Worm (Caenorhabditis elegans) whole organism, L3 larva: ENCODE measurements around the gene C03B1.2.

Experiments
- ZK546.5 ChIP-seq: sonication (generic microtip); optimal IDR thresholded peaks from 2 replicates; lab custom pipeline; 2017; ENCODE audit warnings: missing biosample characterization, missing genetic modification characterization
- aly-2 ChIP-seq: fragments of 150-350 bp; optimal IDR thresholded peaks from 2 replicates; lab custom pipeline; 2014; ENCODE audit warnings: missing biosample characterization, missing genetic modification characterization
- ama-1 ChIP-seq: fragments of 150-350 bp; optimal IDR thresholded peaks from 2 replicates; lab custom pipeline; 2018
- ceh-16 ChIP-seq: sonication (generic microtip); optimal IDR thresholded peaks from 2 replicates; lab custom pipeline; 2017; ENCODE audit warnings: missing biosample characterization, missing genetic modification characterization
- daf-12 ChIP-seq: fragments of 150-350 bp; optimal IDR thresholded peaks from 2 replicates; lab custom pipeline; 2014; ENCODE audit warnings: missing biosample characterization, missing genetic modification reagents, missing genetic modification characterization
- egl-27 ChIP-seq: sonication (generic microtip); optimal IDR thresholded peaks from 4 replicates; lab custom pipeline; 2017; ENCODE audit warnings: missing biosample characterization, missing genetic modification reagents, missing genetic modification characterization
- egl-5 ChIP-seq: fragments of 150-350 bp; optimal IDR thresholded peaks from 2 replicates; lab custom pipeline; 2017; ENCODE audit warnings: missing biosample characterization, missing genetic modification reagents, missing genetic modification characterization, inconsistent platforms
- elt-1 ChIP-seq: fragments of 150-350 bp; optimal IDR thresholded peaks from 2 replicates; lab custom pipeline; 2014; ENCODE audit warnings: missing biosample characterization, missing genetic modification characterization
- elt-2 ChIP-seq: sonication (generic microtip); optimal IDR thresholded peaks from 2 replicates; lab custom pipeline; 2016; ENCODE audit warnings: missing genetic modification reagents, mild to moderate bottlenecking, missing genetic modification characterization, missing compliant biosample characterization
- elt-3 ChIP-seq, 3 experiments: fragments of 150-350 bp in 1 of 3; sonication (generic microtip) in 2 of 3; optimal IDR thresholded peaks; 2 replicates in 2 of 3; 4 replicates in 1 of 3; lab custom pipeline; 2014 to 2017; ENCODE audit warnings: missing biosample characterization in 3 of 3, missing genetic modification characterization in 3 of 3
- eor-1 ChIP-seq, 2 experiments: fragments of 150-350 bp; optimal IDR thresholded peaks; 2 replicates each; lab custom pipeline; 2014 to 2018; ENCODE audit warnings: missing biosample characterization in 2 of 2, missing genetic modification characterization in 2 of 2
- fkh-10 ChIP-seq: sonication (generic microtip); optimal IDR thresholded peaks from 2 replicates; lab custom pipeline; 2017; ENCODE audit warnings: missing biosample characterization, missing genetic modification reagents, missing genetic modification characterization
- fkh-2 ChIP-seq: fragments of 150-350 bp; optimal IDR thresholded peaks from 2 replicates; lab custom pipeline; 2014; ENCODE audit warnings: missing biosample characterization, missing genetic modification reagents, missing genetic modification characterization
- fos-1 ChIP-seq: fragments of 150-350 bp; optimal IDR thresholded peaks from 2 replicates; lab custom pipeline; 2014; ENCODE audit warnings: missing biosample characterization, missing genetic modification characterization
- hmg-11 ChIP-seq: sonication (generic microtip); optimal IDR thresholded peaks from 2 replicates; lab custom pipeline; 2016; ENCODE audit warnings: missing genetic modification characterization, missing compliant biosample characterization
- jun-1 ChIP-seq: fragments of 150-350 bp; optimal IDR thresholded peaks from 2 replicates; lab custom pipeline; 2014; ENCODE audit warnings: missing biosample characterization, missing genetic modification reagents, missing genetic modification characterization
- lin-15B ChIP-seq: fragments of 150-350 bp; optimal IDR thresholded peaks from 2 replicates; lab custom pipeline; 2014; ENCODE audit warnings: missing biosample characterization, missing genetic modification characterization
- lin-39 ChIP-seq: fragments of 150-350 bp; optimal IDR thresholded peaks from 2 replicates; lab custom pipeline; 2018; ENCODE audit warnings: missing biosample characterization, missing genetic modification reagents, missing genetic modification characterization
- mdl-1 ChIP-seq: fragments of 150-350 bp; optimal IDR thresholded peaks from 2 replicates; lab custom pipeline; 2014; ENCODE audit warnings: missing biosample characterization, missing genetic modification characterization
- mml-1 ChIP-seq: fragments of 150-350 bp; sonication (generic microtip); optimal IDR thresholded peaks from 3 replicates; lab custom pipeline; 2014; ENCODE audit warnings: missing biosample characterization, missing genetic modification characterization
- nfya-1 ChIP-seq: sonication (generic microtip); optimal IDR thresholded peaks from 2 replicates; lab custom pipeline; 2017; ENCODE audit warnings: missing genetic modification characterization, mild to moderate bottlenecking, missing compliant biosample characterization, antibody characterized with exemption, moderate library complexity; ENCODE audit not compliant: insufficient read depth
- nhr-11 ChIP-seq: fragments of 150-350 bp; optimal IDR thresholded peaks from 2 replicates; lab custom pipeline; 2014; ENCODE audit warnings: missing biosample characterization, missing genetic modification characterization
- nhr-23 ChIP-seq: fragments of 150-350 bp; optimal IDR thresholded peaks from 2 replicates; lab custom pipeline; 2014; ENCODE audit warnings: missing biosample characterization, missing genetic modification reagents, missing genetic modification characterization
- nhr-237 ChIP-seq: fragments of 150-350 bp; optimal IDR thresholded peaks from 2 replicates; lab custom pipeline; 2014; ENCODE audit warnings: missing biosample characterization, missing genetic modification characterization
- nhr-25 ChIP-seq: sonication (generic microtip); optimal IDR thresholded peaks from 2 replicates; lab custom pipeline; 2017; ENCODE audit warnings: missing biosample characterization, missing genetic modification characterization
- nhr-43 ChIP-seq: sonication (generic microtip); optimal IDR thresholded peaks from 2 replicates; lab custom pipeline; 2016; ENCODE audit warnings: mild to moderate bottlenecking, missing genetic modification characterization, missing compliant biosample characterization; ENCODE audit not compliant: poor library complexity, severe bottlenecking
- nhr-77 ChIP-seq: fragments of 150-350 bp; optimal IDR thresholded peaks from 2 replicates; lab custom pipeline; 2014; ENCODE audit warnings: missing biosample characterization, missing genetic modification characterization
- pha-4 ChIP-seq: fragments of 150-350 bp; optimal IDR thresholded peaks from 2 replicates; lab custom pipeline; 2014; ENCODE audit warnings: missing biosample characterization, missing genetic modification reagents, missing genetic modification characterization
- pqm-1 ChIP-seq: fragments of 150-350 bp; optimal IDR thresholded peaks from 2 replicates; lab custom pipeline; 2017; ENCODE audit warnings: missing biosample characterization, missing genetic modification characterization, inconsistent platforms
- sea-2 ChIP-seq: fragments of 150-350 bp; sonication (generic microtip); optimal IDR thresholded peaks from 4 replicates; lab custom pipeline; 2014; ENCODE audit warnings: missing biosample characterization, missing genetic modification reagents, missing genetic modification characterization
- snpc-4 ChIP-seq: fragments of 150-350 bp; optimal IDR thresholded peaks from 2 replicates; lab custom pipeline; 2014; ENCODE audit warnings: missing biosample characterization, missing genetic modification characterization
- tbx-2 ChIP-seq: sonication (generic microtip); optimal IDR thresholded peaks from 2 replicates; lab custom pipeline; 2016; ENCODE audit warnings: mild to moderate bottlenecking, missing genetic modification characterization, missing compliant biosample characterization
- unc-39 ChIP-seq: sonication (generic microtip); optimal IDR thresholded peaks from 4 replicates; lab custom pipeline; 2017; ENCODE audit warnings: missing biosample characterization, missing genetic modification characterization
- unc-62 ChIP-seq: fragments of 150-350 bp; sonication (generic microtip); optimal IDR thresholded peaks from 4 replicates; lab custom pipeline; 2014; ENCODE audit warnings: missing biosample characterization, missing genetic modification reagents, missing genetic modification characterization
- zag-1 ChIP-seq: fragments of 150-350 bp; optimal IDR thresholded peaks from 2 replicates; lab custom pipeline; 2014; ENCODE audit warnings: missing biosample characterization, missing genetic modification characterization
- ztf-11 ChIP-seq: fragments of 150-350 bp; optimal IDR thresholded peaks from 2 replicates; lab custom pipeline; 2014; ENCODE audit warnings: missing biosample characterization, missing genetic modification characterization
- ztf-4 ChIP-seq: fragments of 150-350 bp; optimal IDR thresholded peaks from 2 replicates; lab custom pipeline; 2014; ENCODE audit warnings: missing biosample characterization, missing genetic modification characterization

The C03B1.2 gene

ce11 chrX:6407805-6408204, 38.0 kb downstream of the C03B1.2 start:
- TF ChIP-seq fos-1 (tag; lab: Kevin White, UChicago) (no peak), jun-1 (tag; lab: Kevin White, UChicago) (no peak), tbx-2 (tag; lab: Kevin White, UChicago) (no peak), hmg-11 (no peak), pha-4 (tag; lab: Kevin White, UChicago) (no peak), egl-5 (tag; lab: Kevin White, UChicago) (no peak), aly-2 (tag; lab: Kevin White, UChicago) (no peak), ama-1 (lab: Kevin White, UChicago) (no peak), snpc-4 (tag; lab: Kevin White, UChicago) (no peak), mdl-1 (tag; lab: Kevin White, UChicago) (no peak), ZK546.5 (no peak), ceh-16 (tag; lab: Kevin White, UChicago) (no peak), nhr-11 (no peak), daf-12 (tag; lab: Kevin White, UChicago) (no peak), fkh-10 (GFP tag; lab: Kevin White, UChicago) (no peak)

ce11 chrX:6408286-6408685, 38.5 kb downstream of the C03B1.2 start:
- TF ChIP-seq pha-4 (tag; lab: Kevin White, UChicago) (peak; percentile 17), ceh-16 (tag; lab: Kevin White, UChicago) (no peak), mdl-1 (tag; lab: Kevin White, UChicago) (no peak), elt-3 (tag; optimal IDR thresholded peaks at IDR 0.05; lab: Kevin White, UChicago) (no peak), nhr-77 (tag; lab: Kevin White, UChicago) (no peak), pqm-1 (tag; lab: Kevin White, UChicago) (peak; percentile 33), nhr-23 (no peak), zag-1 (no peak), ztf-11 (no peak), egl-5 (tag; lab: Kevin White, UChicago) (no peak), unc-39 (tag; lab: Kevin White, UChicago) (no peak), snpc-4 (tag; lab: Kevin White, UChicago) (no peak), fkh-2 (no peak), ama-1 (lab: Kevin White, UChicago) (no peak), jun-1 (tag; lab: Kevin White, UChicago) (no peak), nhr-237 (tag; lab: Kevin White, UChicago) (no peak), elt-2 (tag; lab: Kevin White, UChicago) (peak; percentile 74), lin-39 (tag; lab: Kevin White, UChicago) (no peak)

- TF ChIP-seq fkh-10 (GFP tag; lab: Kevin White, UChicago) (no peak), egl-27 (no peak), nhr-43 (tag; lab: Kevin White, UChicago) (no peak), elt-1 (tag; lab: Kevin White, UChicago) (no peak)
These were observed 38.9 kb downstream of the C03B1.2 start for ce11 chrX:6408713-6409112.

- peak; percentile 33 for TF ChIP-seq lin-39 (tag; lab: Kevin White, UChicago)
- TF ChIP-seq nfya-1 (tag; lab: Kevin White, UChicago) = peak; percentile 15
- no peak for TF ChIP-seq tbx-2 (tag; lab: Kevin White, UChicago)
- TF ChIP-seq fkh-10 (GFP tag; lab: Kevin White, UChicago) = no peak
- TF ChIP-seq lin-15B (tag; lab: Kevin White, UChicago) = no peak
These were observed 40.5 kb downstream of the C03B1.2 start, which contains the start of gene mup-2 for ce11 chrX:6410177-6410765. mup-2 (minus strand) TSS chrX:6410227.

- TF ChIP-seq snpc-4 (tag; lab: Kevin White, UChicago) (no peak), nfya-1 (tag; lab: Kevin White, UChicago) (no peak), hmg-11 (no peak), aly-2 (tag; lab: Kevin White, UChicago) (no peak), nhr-237 (tag; lab: Kevin White, UChicago) (no peak), ztf-4 (tag; lab: Kevin White, UChicago) (no peak), jun-1 (tag; lab: Kevin White, UChicago) (no peak), nhr-23 (no peak), elt-3 (tag; optimal IDR thresholded peaks at IDR 0.05; lab: Kevin White, UChicago) (no peak), nhr-25 (tag; lab: Kevin White, UChicago) (no peak), eor-1 (tag; optimal IDR thresholded peaks at IDR 0.05; lab: Kevin White, UChicago) (no peak), pha-4 (tag; lab: Kevin White, UChicago) (no peak), lin-39 (tag; lab: Kevin White, UChicago) (no peak), fkh-10 (GFP tag; lab: Kevin White, UChicago) (no peak), mml-1 (tag; lab: Kevin White, UChicago) (no peak), sea-2 (GFP tag; lab: Kevin White, UChicago) (no peak), egl-5 (tag; lab: Kevin White, UChicago) (no peak), zag-1 (no peak), nhr-11 (no peak), unc-62 (no peak)
- TF ChIP-seq, all 47 proteins: peak for 0
These were observed 42.8 kb downstream of the C03B1.2 start, which contains the start of gene T22E5.1 for ce11 chrX:6412575-6412974. T22E5.1 (plus strand) TSS chrX:6412875.
